Worm (Caenorhabditis elegans) whole organism, L1 larva: ENCODE measurements around the gene W02G9.3.

Experiments
- fkh-10 ChIP-seq: sonication (generic microtip); optimal IDR thresholded peaks from 2 replicates; lab custom pipeline; 2017; ENCODE audit warnings: missing biosample characterization, missing genetic modification reagents, missing genetic modification characterization
- lin-13 ChIP-seq: fragments of 150-350 bp; optimal IDR thresholded peaks from 2 replicates; lab custom pipeline; 2014; ENCODE audit warnings: missing biosample characterization, missing genetic modification reagents, missing genetic modification characterization
- mab-9 ChIP-seq: fragments of 200-800 bp; sonication (Bioruptor generic); IDR thresholded peaks from 2 replicates; pipeline ENCODE4 v1.3.6; 2022; ENCODE audit warnings: missing genetic modification reagents, missing genetic modification characterization, missing compliant biosample characterization
- nhr-12 ChIP-seq: sonication (generic microtip); optimal IDR thresholded peaks from 2 replicates; lab custom pipeline; 2017; ENCODE audit warnings: missing biosample characterization, missing genetic modification characterization
- nhr-237 ChIP-seq: fragments of 150-350 bp; optimal IDR thresholded peaks from 2 replicates; lab custom pipeline; 2014; ENCODE audit warnings: missing biosample characterization, missing genetic modification characterization
- snpc-4 ChIP-seq: fragments of 150-350 bp; optimal IDR thresholded peaks from 2 replicates; lab custom pipeline; 2014; ENCODE audit warnings: missing biosample characterization, missing genetic modification characterization
- unc-62 ChIP-seq: fragments of 150-350 bp; optimal IDR thresholded peaks from 2 replicates; lab custom pipeline; 2014; ENCODE audit warnings: missing biosample characterization, missing genetic modification reagents, missing genetic modification characterization

- no peak for TF ChIP-seq nhr-237 (tag; lab: Kevin White, UChicago)
- no peak for TF ChIP-seq lin-13 (GFP tag; lab: Kevin White, UChicago)
- no peak for TF ChIP-seq snpc-4 (tag; lab: Kevin White, UChicago)
- no peak for TF ChIP-seq nhr-12 (tag; lab: Kevin White, UChicago)
- TF ChIP-seq mab-9 = no peak
- no peak for TF ChIP-seq unc-62 (GFP tag; lab: Kevin White, UChicago)
- no peak for TF ChIP-seq fkh-10
Observed at ce11 chrV:2684227-2684626, 11.4 kb downstream of the W02G9.3 start.
